Worm (Caenorhabditis elegans): ENCODE results near the gene Y76B12C.6.

Y76B12C.6 gene

ce11 chrIV:1952312-1952711 lies 28.9 kb upstream of the Y76B12C.6 start:
- TF ChIP-seq elt-1 (tag; optimal IDR thresholded peaks at IDR 0.05; ENCODE audit: borderline replicate concordance, insufficient read depth) = no peak
- TF ChIP-seq unc-62 (GFP tag; optimal IDR thresholded peaks at IDR 0.05) = no peak
- TF ChIP-seq mls-2 (tag; optimal IDR thresholded peaks at IDR 0.05) = no peak
- no peak for TF ChIP-seq ham-2 (GFP tag; optimal IDR thresholded peaks at IDR 0.05)
- no peak for TF ChIP-seq M03D4.4 (tag; optimal IDR thresholded peaks at IDR 0.05)
- TF ChIP-seq nhr-2 (tag; optimal IDR thresholded peaks at IDR 0.05) = no peak
- no peak for TF ChIP-seq mab-5 (tag; optimal IDR thresholded peaks at IDR 0.05)
- no peak for TF ChIP-seq ceh-83 (GFP tag; optimal IDR thresholded peaks at IDR 0.05)
- no peak for TF ChIP-seq elt-3 (tag; optimal IDR thresholded peaks at IDR 0.05)
- TF ChIP-seq cnd-1 (tag; optimal IDR thresholded peaks at IDR 0.05) = no peak
- no peak for TF ChIP-seq mep-1 (tag; optimal IDR thresholded peaks at IDR 0.05)
- no peak for TF ChIP-seq zip-8 (tag; optimal IDR thresholded peaks at IDR 0.05)
- no peak for TF ChIP-seq unc-39 (tag; optimal IDR thresholded peaks at IDR 0.05)
- no peak for TF ChIP-seq sem-2 (GFP tag; optimal IDR thresholded peaks at IDR 0.05)
- TF ChIP-seq bed-3 (GFP tag; optimal IDR thresholded peaks at IDR 0.05) = no peak
- no peak for TF ChIP-seq blmp-1 (tag; optimal IDR thresholded peaks at IDR 0.05)
- no peak for TF ChIP-seq drap-1 (GFP tag; optimal IDR thresholded peaks at IDR 0.05)
- TF ChIP-seq nhr-28 (tag; optimal IDR thresholded peaks at IDR 0.05) = no peak
- no peak for TF ChIP-seq nhr-237 (tag; optimal IDR thresholded peaks at IDR 0.05)
- TF ChIP-seq ztf-11 (tag; optimal IDR thresholded peaks at IDR 0.05) = no peak

DNA sequence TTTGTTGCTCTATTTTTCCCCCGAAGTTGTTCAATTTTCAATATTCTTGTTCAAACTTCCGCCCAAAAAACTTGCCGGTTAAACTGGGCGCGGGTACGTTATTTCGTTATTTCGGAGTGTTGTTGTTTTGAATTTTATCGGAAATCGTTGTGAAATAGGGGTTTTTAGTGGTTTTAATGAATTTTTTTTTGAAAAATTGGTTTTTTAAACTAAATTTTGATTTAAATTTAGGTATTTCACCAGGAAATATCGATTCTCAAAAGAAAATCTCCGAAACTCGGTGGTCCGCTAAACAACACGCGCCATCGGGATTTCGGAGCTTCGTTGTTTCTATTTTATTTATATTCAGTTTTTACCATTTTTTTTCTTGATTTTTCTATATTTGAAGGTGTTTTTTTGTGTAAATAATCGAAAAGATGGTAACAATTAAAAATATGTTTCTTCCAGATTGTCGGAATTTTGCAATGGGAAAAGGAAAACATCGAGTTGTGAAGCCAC lies 28.0 kb upstream of the Y76B12C.6 start, which contains the start of gene F52C12.2:
Gene F52C12.2 (plus strand): TSS at position 448 of the 498 bp plus-strand sequence.
- TF ChIP-seq sem-2 (GFP tag; optimal IDR thresholded peaks at IDR 0.05) = no peak
- peak; percentile 79 for TF ChIP-seq ces-1 (GFP tag; optimal IDR thresholded peaks at IDR 0.05)
- TF ChIP-seq ceh-39 (tag; optimal IDR thresholded peaks at IDR 0.05) = peak; percentile 1
- peak; percentile 41 for TF ChIP-seq lin-13 (tag; optimal IDR thresholded peaks at IDR 0.05)
- TF ChIP-seq zip-8 (tag; optimal IDR thresholded peaks at IDR 0.05) = no peak
- TF ChIP-seq mep-1 (tag; optimal IDR thresholded peaks at IDR 0.05) = peak; percentile 32

- no peak for TF ChIP-seq unc-120 (tag; optimal IDR thresholded peaks at IDR 0.05; ENCODE audit: poor library complexity, severe bottlenecking)
- no peak for TF ChIP-seq lin-32 (GFP tag; optimal IDR thresholded peaks at IDR 0.05)
- no peak for TF ChIP-seq mep-1 (tag; optimal IDR thresholded peaks at IDR 0.05)
- TF ChIP-seq ceh-39 (tag; optimal IDR thresholded peaks at IDR 0.05) = no peak
- no peak for TF ChIP-seq ces-1 (GFP tag; optimal IDR thresholded peaks at IDR 0.05)
- no peak for TF ChIP-seq pha-4 (tag; optimal IDR thresholded peaks at IDR 0.05)
- no peak for TF ChIP-seq ham-2 (GFP tag; optimal IDR thresholded peaks at IDR 0.05)
- no peak for TF ChIP-seq M03D4.4 (tag; optimal IDR thresholded peaks at IDR 0.05)
- no peak for TF ChIP-seq nhr-2 (tag; optimal IDR thresholded peaks at IDR 0.05)
- no peak for TF ChIP-seq ztf-11 (tag; optimal IDR thresholded peaks at IDR 0.05)
- no peak for TF ChIP-seq drap-1 (GFP tag; optimal IDR thresholded peaks at IDR 0.05)
- TF ChIP-seq mls-2 (tag; optimal IDR thresholded peaks at IDR 0.05) = no peak
- no peak for TF ChIP-seq nhr-237 (tag; optimal IDR thresholded peaks at IDR 0.05)
- no peak for TF ChIP-seq zip-8 (tag; optimal IDR thresholded peaks at IDR 0.05)
- TF ChIP-seq bed-3 (GFP tag; optimal IDR thresholded peaks at IDR 0.05) = no peak
- TF ChIP-seq ceh-83 (GFP tag; optimal IDR thresholded peaks at IDR 0.05) = no peak
Measured at ce11 chrIV:1956411-1956810, 24.8 kb upstream of the Y76B12C.6 start, which contains the start of gene F52C12.6. TSS of gene F52C12.6 (plus strand) at chrIV:1956711.

- TF ChIP-seq sptf-1 (tag; optimal IDR thresholded peaks at IDR 0.05) (no peak), lin-13 (tag; optimal IDR thresholded peaks at IDR 0.05) (no peak), mls-2 (tag; optimal IDR thresholded peaks at IDR 0.05) (no peak), sem-2 (GFP tag; optimal IDR thresholded peaks at IDR 0.05) (no peak), flh-1 (GFP tag; optimal IDR thresholded peaks at IDR 0.05) (no peak), nhr-237 (tag; optimal IDR thresholded peaks at IDR 0.05) (no peak), unc-62 (GFP tag; optimal IDR thresholded peaks at IDR 0.05) (no peak), ceh-43 (GFP tag; optimal IDR thresholded peaks at IDR 0.05) (no peak), zip-8 (tag; optimal IDR thresholded peaks at IDR 0.05) (no peak), nhr-76 (tag; optimal IDR thresholded peaks at IDR 0.05) (no peak), blmp-1 (tag; optimal IDR thresholded peaks at IDR 0.05) (no peak), ham-2 (GFP tag; optimal IDR thresholded peaks at IDR 0.05) (no peak), nhr-2 (tag; optimal IDR thresholded peaks at IDR 0.05) (no peak), elt-1 (tag; optimal IDR thresholded peaks at IDR 0.05; ENCODE audit: borderline replicate concordance, insufficient read depth) (no peak), mab-5 (tag; optimal IDR thresholded peaks at IDR 0.05) (no peak), pha-4 (tag; optimal IDR thresholded peaks at IDR 0.05) (no peak)
Measured at ce11 chrIV:1959554-1959953, 21.6 kb upstream of the Y76B12C.6 start, which contains the start of gene tdpo-1. TSS of gene tdpo-1 (plus strand) at chrIV:1959854.

- TF ChIP-seq elt-3 (tag; optimal IDR thresholded peaks at IDR 0.05) (no peak), elt-1 (tag; optimal IDR thresholded peaks at IDR 0.05; ENCODE audit: borderline replicate concordance, insufficient read depth) (no peak), zip-8 (tag; optimal IDR thresholded peaks at IDR 0.05) (no peak), pha-4 (tag; optimal IDR thresholded peaks at IDR 0.05) (no peak), ztf-11 (tag; optimal IDR thresholded peaks at IDR 0.05) (no peak), flh-1 (GFP tag; optimal IDR thresholded peaks at IDR 0.05) (no peak), bed-3 (GFP tag; optimal IDR thresholded peaks at IDR 0.05) (no peak), nhr-28 (tag; optimal IDR thresholded peaks at IDR 0.05) (no peak)
Measured at ce11 chrIV:1963247-1963646, 17.9 kb upstream of the Y76B12C.6 start, which contains the start of gene ulp-3. TSS of gene ulp-3 (plus strand) at chrIV:1963634.
